Worm (Caenorhabditis elegans) whole organism, L4 larva: ENCODE results near the gene cap-1.

Experiments used
- ceh-82 ChIP-seq: sonication (generic microtip); optimal IDR thresholded peaks from 2 replicates; lab custom pipeline; 2017; ENCODE audit warnings: missing biosample characterization, missing genetic modification characterization
- dve-1 ChIP-seq: sonication (generic microtip); optimal IDR thresholded peaks from 2 replicates; lab custom pipeline; 2017; ENCODE audit warnings: antibody characterized with exemption, mild to moderate bottlenecking, missing genetic modification characterization, missing compliant biosample characterization; ENCODE audit not compliant: insufficient read depth
- hlh-30 ChIP-seq: sonication (generic microtip); optimal IDR thresholded peaks from 2 replicates; lab custom pipeline; 2017; ENCODE audit warnings: antibody characterized with exemption, mild to moderate bottlenecking, missing genetic modification characterization, missing compliant biosample characterization; ENCODE audit not compliant: insufficient read depth
- lin-1 ChIP-seq: fragments of 200-800 bp; sonication (Bioruptor generic); IDR thresholded peaks from 2 replicates; pipeline ENCODE4 v1.3.6; 2022; ENCODE audit warnings: missing genetic modification reagents, missing genetic modification characterization, missing compliant biosample characterization
- lin-15B ChIP-seq: fragments of 150-350 bp; sonication (generic microtip); optimal IDR thresholded peaks from 3 replicates; lab custom pipeline; 2014; ENCODE audit warnings: missing biosample characterization, missing genetic modification characterization
- nhr-25 ChIP-seq: sonication (generic microtip); optimal IDR thresholded peaks from 2 replicates; lab custom pipeline; 2017; ENCODE audit warnings: missing genetic modification characterization, mild to moderate bottlenecking, missing compliant biosample characterization, antibody characterized with exemption, moderate library complexity, borderline replicate concordance; ENCODE audit not compliant: insufficient read depth
- pqm-1 ChIP-seq: sonication (generic microtip); optimal IDR thresholded peaks from 2 replicates; lab custom pipeline; 2017; ENCODE audit warnings: missing biosample characterization, missing genetic modification characterization
- tag-97 ChIP-seq: fragments of 200-800 bp; sonication (Bioruptor generic); IDR thresholded peaks from 2 replicates; pipeline ENCODE4 v1.3.6; 2022; ENCODE audit warnings: missing genetic modification characterization, missing compliant biosample characterization
- zip-11 ChIP-seq: fragments of 200-800 bp; sonication (Bioruptor generic); IDR thresholded peaks from 2 replicates; pipeline ENCODE4 v1.3.6; 2022; ENCODE audit warnings: missing genetic modification characterization, missing compliant biosample characterization

DNA sequence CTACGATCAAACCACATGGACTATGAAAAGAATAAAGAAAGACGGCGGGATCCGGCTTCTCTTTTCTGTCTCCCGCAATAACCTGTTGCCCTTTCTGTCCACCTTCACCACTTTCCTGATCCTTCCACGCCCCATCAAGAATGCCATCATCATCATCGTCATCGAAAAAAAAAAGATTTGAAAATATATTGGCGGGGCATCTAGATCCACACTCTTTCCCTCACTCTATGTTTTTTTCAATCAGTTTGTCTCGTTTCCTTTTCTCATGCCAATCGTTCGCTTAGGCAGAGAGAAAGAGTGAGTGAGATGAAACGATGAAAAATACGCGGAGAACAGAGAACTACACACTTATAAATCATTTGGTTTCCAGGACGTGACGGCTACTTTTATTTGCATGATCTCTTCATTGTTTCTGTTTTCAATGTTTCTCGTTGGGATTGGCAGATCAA, 3.6 kb upstream of the cap-1 start:
- TF ChIP-seq ceh-82 (tag; lab: Kevin White, UChicago) (no peak), nhr-25 (tag; lab: Kevin White, UChicago) (no peak), dve-1 (tag; lab: Kevin White, UChicago) (no peak), lin-15B (tag; lab: Kevin White, UChicago) (no peak), pqm-1 (tag; lab: Kevin White, UChicago) (no peak), lin-1 (GFP tag; lab: Robert Waterston, UW) (no peak), zip-11 (no peak), tag-97 (GFP tag; lab: Robert Waterston, UW) (no peak), hlh-30 (tag; lab: Kevin White, UChicago) (no peak)
